Worm (Caenorhabditis elegans): ENCODE data around the gene slcf-1.

The slcf-1 gene

ce11 chrX:10507971-10508370 lies 21.1 kb upstream of the slcf-1 start:
- TF ChIP-seq bed-3 (GFP tag; optimal IDR thresholded peaks at IDR 0.05) (no peak), nhr-76 (tag; optimal IDR thresholded peaks at IDR 0.05) (no peak), elt-1 (tag; optimal IDR thresholded peaks at IDR 0.05; ENCODE audit: borderline replicate concordance, insufficient read depth) (peak; percentile 46), sem-2 (GFP tag; optimal IDR thresholded peaks at IDR 0.05) (no peak), mab-5 (tag; optimal IDR thresholded peaks at IDR 0.05) (no peak), M03D4.4 (tag; optimal IDR thresholded peaks at IDR 0.05) (no peak), drap-1 (GFP tag; optimal IDR thresholded peaks at IDR 0.05) (no peak), mls-2 (tag; optimal IDR thresholded peaks at IDR 0.05) (no peak), ham-2 (GFP tag; optimal IDR thresholded peaks at IDR 0.05) (no peak), nhr-12 (tag; optimal IDR thresholded peaks at IDR 0.05) (no peak), nhr-237 (tag; optimal IDR thresholded peaks at IDR 0.05) (no peak), elt-3 (tag; optimal IDR thresholded peaks at IDR 0.05) (no peak), zip-8 (tag; optimal IDR thresholded peaks at IDR 0.05) (peak; percentile 39), cnd-1 (tag; optimal IDR thresholded peaks at IDR 0.05) (peak; percentile 54), ceh-39 (tag; optimal IDR thresholded peaks at IDR 0.05) (no peak), unc-62 (GFP tag; optimal IDR thresholded peaks at IDR 0.05) (peak; percentile 8), ceh-43 (GFP tag; optimal IDR thresholded peaks at IDR 0.05) (no peak), nhr-2 (tag; optimal IDR thresholded peaks at IDR 0.05) (peak; percentile 83), unc-120 (tag; optimal IDR thresholded peaks at IDR 0.05; ENCODE audit: poor library complexity, severe bottlenecking) (no peak), blmp-1 (tag; optimal IDR thresholded peaks at IDR 0.05) (no peak), ces-1 (GFP tag; optimal IDR thresholded peaks at IDR 0.05) (no peak), ztf-11 (tag; optimal IDR thresholded peaks at IDR 0.05) (no peak), snpc-4 (tag; optimal IDR thresholded peaks at IDR 0.05) (no peak), hlh-1 (tag; optimal IDR thresholded peaks at IDR 0.05) (no peak), tbx-8 (GFP tag; optimal IDR thresholded peaks at IDR 0.05) (no peak), pha-4 (tag; optimal IDR thresholded peaks at IDR 0.05) (no peak), lsy-2 (tag; optimal IDR thresholded peaks at IDR 0.05) (no peak), sptf-1 (tag; optimal IDR thresholded peaks at IDR 0.05) (no peak), ceh-83 (GFP tag; optimal IDR thresholded peaks at IDR 0.05) (no peak), lin-32 (GFP tag; optimal IDR thresholded peaks at IDR 0.05) (no peak), mep-1 (tag; optimal IDR thresholded peaks at IDR 0.05) (no peak), unc-39 (tag; optimal IDR thresholded peaks at IDR 0.05) (no peak)

- TF ChIP-seq mep-1 (tag; optimal IDR thresholded peaks at IDR 0.05) (no peak), drap-1 (GFP tag; optimal IDR thresholded peaks at IDR 0.05) (no peak), ces-1 (GFP tag; optimal IDR thresholded peaks at IDR 0.05) (peak; percentile 5), nhr-28 (tag; optimal IDR thresholded peaks at IDR 0.05) (no peak), ceh-83 (GFP tag; optimal IDR thresholded peaks at IDR 0.05) (no peak), lsy-2 (tag; optimal IDR thresholded peaks at IDR 0.05) (no peak), flh-1 (GFP tag; optimal IDR thresholded peaks at IDR 0.05) (no peak)
Measured at ce11 chrX:10514056-10514455, 15.0 kb upstream of the slcf-1 start.

ce11 chrX:10514834-10515233 lies 14.3 kb upstream of the slcf-1 start:
- TF ChIP-seq pha-4 (tag; optimal IDR thresholded peaks at IDR 0.05) (no peak), nhr-12 (tag; optimal IDR thresholded peaks at IDR 0.05) (no peak), ceh-43 (GFP tag; optimal IDR thresholded peaks at IDR 0.05) (no peak), bed-3 (GFP tag; optimal IDR thresholded peaks at IDR 0.05) (no peak), snpc-4 (tag; optimal IDR thresholded peaks at IDR 0.05) (no peak), ham-2 (GFP tag; optimal IDR thresholded peaks at IDR 0.05) (peak; percentile 3), M03D4.4 (tag; optimal IDR thresholded peaks at IDR 0.05) (no peak), lsy-2 (tag; optimal IDR thresholded peaks at IDR 0.05) (peak; percentile 57), zip-8 (tag; optimal IDR thresholded peaks at IDR 0.05) (no peak), sem-2 (GFP tag; optimal IDR thresholded peaks at IDR 0.05) (no peak), ceh-39 (tag; optimal IDR thresholded peaks at IDR 0.05) (no peak), lin-32 (GFP tag; optimal IDR thresholded peaks at IDR 0.05) (no peak)

- TF ChIP-seq nhr-28 (tag; optimal IDR thresholded peaks at IDR 0.05), result no peak
- peak; percentile 63 for TF ChIP-seq nhr-2 (tag; optimal IDR thresholded peaks at IDR 0.05)
Measured at ce11 chrX:10516549-10516948, 12.5 kb upstream of the slcf-1 start.
